Worm (Caenorhabditis elegans): ENCODE results near the gene T03F6.3.

ce11 chrIII:13370980-13371379, 18.2 kb upstream of the T03F6.3 start, which contains the start of gene T03F6.9:
- TF ChIP-seq elt-3 (tag; optimal IDR thresholded peaks at IDR 0.05) (no peak), nhr-77 (tag; optimal IDR thresholded peaks at IDR 0.05) (no peak), ZK546.5 (tag; optimal IDR thresholded peaks at IDR 0.05) (no peak), fos-1 (tag; optimal IDR thresholded peaks at IDR 0.05) (no peak)
